Worm (Caenorhabditis elegans) whole organism, L2 larva: Measurements from ENCODE around the gene sre-41.

Experiments used
- C34F6.9 ChIP-seq: fragments of 150-350 bp; optimal IDR thresholded peaks from 2 replicates; lab custom pipeline; 2014; ENCODE audit warnings: missing biosample characterization, missing genetic modification characterization
- alr-1 ChIP-seq: fragments of 150-350 bp; optimal IDR thresholded peaks from 2 replicates; lab custom pipeline; 2014; ENCODE audit warnings: missing biosample characterization, missing genetic modification characterization
- ama-1 ChIP-seq: fragments of 150-350 bp; optimal IDR thresholded peaks from 2 replicates; lab custom pipeline; 2018; ENCODE audit warnings: inconsistent platforms
- blmp-1 ChIP-seq: sonication (generic microtip); optimal IDR thresholded peaks from 2 replicates; lab custom pipeline; 2017; ENCODE audit warnings: missing genetic modification characterization, mild to moderate bottlenecking, missing compliant biosample characterization, antibody characterized with exemption, moderate library complexity; ENCODE audit not compliant: insufficient read depth
- ceh-82 ChIP-seq: fragments of 150-350 bp; optimal IDR thresholded peaks from 2 replicates; lab custom pipeline; 2014; ENCODE audit warnings: missing biosample characterization, missing genetic modification characterization
- crh-2 ChIP-seq: sonication (generic microtip); optimal IDR thresholded peaks from 2 replicates; lab custom pipeline; 2017; ENCODE audit warnings: missing biosample characterization, missing genetic modification characterization
- egl-27 ChIP-seq: sonication (generic microtip); optimal IDR thresholded peaks from 3 replicates; lab custom pipeline; 2017; ENCODE audit warnings: missing biosample characterization, missing genetic modification reagents, missing genetic modification characterization
- elt-1 ChIP-seq: fragments of 150-350 bp; optimal IDR thresholded peaks from 2 replicates; lab custom pipeline; 2014; ENCODE audit warnings: missing biosample characterization, missing genetic modification characterization
- elt-3 ChIP-seq: sonication (generic microtip); optimal IDR thresholded peaks from 2 replicates; lab custom pipeline; 2017; ENCODE audit warnings: missing biosample characterization, missing genetic modification characterization
- fos-1 ChIP-seq: fragments of 150-350 bp; optimal IDR thresholded peaks from 2 replicates; lab custom pipeline; 2014; ENCODE audit warnings: missing biosample characterization, missing genetic modification characterization
- lin-39 ChIP-seq: fragments of 150-350 bp; optimal IDR thresholded peaks from 2 replicates; lab custom pipeline; 2014; ENCODE audit warnings: missing biosample characterization, missing genetic modification reagents, missing genetic modification characterization
- mdl-1 ChIP-seq, 2 experiments: fragments of 150-350 bp in 1 of 2; sonication (generic microtip) in 1 of 2; optimal IDR thresholded peaks; 2 replicates each; lab custom pipeline; 2017; ENCODE audit warnings: missing biosample characterization in 2 of 2, missing genetic modification characterization in 2 of 2
- nhr-10 ChIP-seq: sonication (generic microtip); optimal IDR thresholded peaks from 2 replicates; lab custom pipeline; 2017; ENCODE audit warnings: missing biosample characterization, missing genetic modification characterization
- nhr-11 ChIP-seq: fragments of 150-350 bp; optimal IDR thresholded peaks from 2 replicates; lab custom pipeline; 2014; ENCODE audit warnings: missing biosample characterization, missing genetic modification characterization
- nhr-12 ChIP-seq: fragments of 150-350 bp; optimal IDR thresholded peaks from 2 replicates; lab custom pipeline; 2014; ENCODE audit warnings: missing biosample characterization, missing genetic modification characterization
- nhr-129 ChIP-seq: fragments of 150-350 bp; optimal IDR thresholded peaks from 2 replicates; lab custom pipeline; 2014; ENCODE audit warnings: missing biosample characterization, missing genetic modification characterization
- nhr-237 ChIP-seq: fragments of 150-350 bp; optimal IDR thresholded peaks from 2 replicates; lab custom pipeline; 2014; ENCODE audit warnings: missing biosample characterization, missing genetic modification characterization
- nhr-25 ChIP-seq: fragments of 150-350 bp; sonication (generic microtip); optimal IDR thresholded peaks from 3 replicates; lab custom pipeline; 2014; ENCODE audit warnings: missing biosample characterization, missing genetic modification characterization
- nhr-6 ChIP-seq: fragments of 150-350 bp; optimal IDR thresholded peaks from 2 replicates; lab custom pipeline; 2014; ENCODE audit warnings: missing biosample characterization, missing genetic modification characterization
- sma-3 ChIP-seq: sonication (generic microtip); optimal IDR thresholded peaks from 2 replicates; lab custom pipeline; 2016; ENCODE audit warnings: missing genetic modification reagents, missing genetic modification characterization, missing compliant biosample characterization
- sma-9 ChIP-seq, 2 experiments: fragments of 150-350 bp in 1 of 2; sonication (generic microtip) in 1 of 2; optimal IDR thresholded peaks; 2 replicates each; lab custom pipeline; 2014 to 2016; ENCODE audit warnings: missing genetic modification characterization in 2 of 2, mild to moderate bottlenecking in 1 of 2, missing biosample characterization in 1 of 2, missing compliant biosample characterization in 1 of 2, missing genetic modification reagents in 1 of 2, moderate library complexity in 1 of 2
- snpc-4 ChIP-seq: fragments of 150-350 bp; optimal IDR thresholded peaks from 2 replicates; lab custom pipeline; 2014; ENCODE audit warnings: missing biosample characterization, missing genetic modification characterization
- zag-1 ChIP-seq: fragments of 150-350 bp; optimal IDR thresholded peaks from 2 replicates; lab custom pipeline; 2014; ENCODE audit warnings: missing biosample characterization, missing genetic modification characterization
- ztf-1 ChIP-seq: fragments of 200-800 bp; sonication (Bioruptor generic); conservative IDR thresholded peaks from 2 replicates; pipeline ENCODE4 v1.3.6; 2022; ENCODE audit warnings: missing genetic modification characterization, missing compliant biosample characterization

Gene sre-41

DNA sequence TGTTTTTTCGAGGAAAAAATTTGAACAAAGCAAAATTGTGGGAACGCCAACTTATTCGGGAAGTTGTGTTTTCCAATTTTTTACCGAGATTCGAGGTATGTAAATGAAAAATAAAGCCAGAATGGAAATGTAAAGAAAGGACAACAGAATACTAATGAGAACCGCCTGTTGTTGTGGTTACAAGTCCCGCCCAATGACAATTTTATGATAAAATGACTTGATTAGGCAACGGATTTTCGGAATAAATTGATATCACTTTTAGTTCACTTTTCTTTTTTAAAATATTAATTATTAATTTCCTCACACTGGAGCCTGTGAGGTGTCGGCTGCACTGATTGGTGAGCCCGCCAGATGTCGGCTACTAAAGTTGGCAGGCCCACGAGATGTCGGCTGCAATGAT lies 44.3 kb downstream of the sre-41 start, which contains the start of gene dct-12:
Gene dct-12, minus strand, starts transcription at position 101 of the 400 bp plus-strand sequence.
- TF ChIP-seq lin-39 (tag; lab: Kevin White, UChicago), result no peak
- no peak for TF ChIP-seq sma-9 (GFP tag; optimal IDR thresholded peaks at IDR 0.05; lab: Kevin White, UChicago)
- no peak for TF ChIP-seq sma-9 (tag; optimal IDR thresholded peaks at IDR 0.05; lab: Kevin White, UChicago)
- TF ChIP-seq sma-3 (GFP tag; lab: Kevin White, UChicago), result no peak
- no peak for TF ChIP-seq ztf-1
- TF ChIP-seq ceh-82 (tag; lab: Kevin White, UChicago), result no peak

ce11 chrII:12435202-12435872 lies 47.3 kb downstream of the sre-41 start:
- TF ChIP-seq nhr-6 (tag; lab: Kevin White, UChicago) (no peak), mdl-1 (tag; optimal IDR thresholded peaks at IDR 0.05; lab: Kevin White, UChicago) (no peak), elt-3 (tag; lab: Kevin White, UChicago) (no peak)

DNA sequence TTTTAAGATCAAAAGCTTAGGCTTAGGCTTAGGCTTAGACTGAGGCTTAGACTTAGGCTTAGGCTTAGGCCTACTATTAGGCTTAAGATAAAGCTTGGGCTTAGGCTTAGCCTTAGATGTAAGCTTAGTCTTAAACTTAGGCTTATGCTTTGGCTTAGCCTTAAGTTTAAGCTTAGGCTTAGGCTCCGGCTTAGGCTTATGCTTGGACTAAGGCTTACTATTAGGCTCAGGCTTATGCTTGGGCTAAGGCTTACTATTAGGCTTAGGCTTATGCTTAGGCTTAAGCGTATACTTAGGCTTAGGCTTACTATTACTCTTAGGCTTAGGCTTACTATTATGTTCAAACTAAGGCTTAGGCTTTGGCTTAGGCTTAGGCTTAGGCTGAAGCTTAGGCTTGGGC lies 48.6 kb downstream of the sre-41 start:
- no peak for TF ChIP-seq nhr-129
- no peak for TF ChIP-seq nhr-11 (tag; lab: Kevin White, UChicago)
- no peak for TF ChIP-seq elt-1 (tag; lab: Kevin White, UChicago)
- no peak for TF ChIP-seq fos-1 (tag; lab: Kevin White, UChicago)
- TF ChIP-seq crh-2 (tag; lab: Kevin White, UChicago), result no peak
- TF ChIP-seq nhr-10 (tag; lab: Kevin White, UChicago), result no peak
- no peak for TF ChIP-seq ama-1 (lab: Kevin White, UChicago)
- no peak for TF ChIP-seq zag-1

DNA sequence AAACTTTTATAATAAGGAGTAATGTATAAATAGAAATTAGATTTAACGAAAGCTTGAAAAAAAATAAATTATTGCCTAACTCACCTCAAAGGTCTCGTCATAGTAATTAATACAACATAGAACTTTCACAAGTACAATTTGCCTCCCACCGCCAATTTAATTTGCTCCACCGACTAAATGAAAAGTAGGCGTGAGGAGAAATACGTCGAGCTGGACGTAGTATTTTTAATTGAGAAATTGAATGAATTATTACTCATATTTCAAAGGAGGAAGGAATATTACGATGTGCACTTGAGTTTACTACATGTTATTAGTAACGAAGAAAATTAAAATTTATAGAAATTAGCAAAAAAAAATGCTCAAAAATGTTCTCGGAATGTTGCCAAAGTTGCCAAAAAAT lies 50.4 kb downstream of the sre-41 start, which contains the start of gene Y57A10C.9:
Gene Y57A10C.9, minus strand, starts transcription at position 101 of the 400 bp plus-strand sequence.
- TF ChIP-seq nhr-237 (tag; lab: Kevin White, UChicago) (no peak), snpc-4 (tag; lab: Kevin White, UChicago) (no peak), nhr-25 (tag; lab: Kevin White, UChicago) (no peak), nhr-10 (tag; lab: Kevin White, UChicago) (no peak), alr-1 (no peak), C34F6.9 (tag; lab: Kevin White, UChicago) (no peak), egl-27 (tag; lab: Kevin White, UChicago) (no peak), blmp-1 (tag; lab: Kevin White, UChicago) (no peak), nhr-6 (tag; lab: Kevin White, UChicago) (no peak), nhr-12 (tag; lab: Kevin White, UChicago) (no peak), zag-1 (no peak)
